Fruit fly (Drosophila melanogaster): ENCODE measurements around the gene CG1316.

DNA sequence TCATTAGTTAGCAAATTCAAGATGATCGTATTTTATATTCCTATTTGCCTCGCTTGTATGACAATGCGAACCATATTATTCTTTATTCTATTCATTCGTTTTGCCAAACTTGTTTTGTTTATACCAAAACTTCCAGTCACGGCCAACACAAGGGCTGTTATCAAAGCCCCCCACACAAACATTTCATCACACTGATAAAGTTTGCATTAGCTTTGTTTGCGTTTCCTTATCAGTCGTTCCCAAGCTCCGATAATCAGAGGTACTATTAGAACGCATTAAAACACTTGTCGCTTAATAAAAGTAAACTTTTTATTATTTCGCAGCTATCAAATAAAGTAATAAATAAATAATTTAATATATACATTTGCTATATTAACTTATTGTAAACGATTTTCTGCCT lies 10.1 kb downstream of the CG1316 start:
- TF ChIP-seq CG8478 (optimal IDR thresholded peaks at IDR 0.05): no peak
- no peak for TF ChIP-seq CTCF (optimal IDR thresholded peaks at IDR 0.05)

Measured in S2 (cell line).